Fruit fly (Drosophila melanogaster): ENCODE measurements around the gene Eip93F.
A peak's percentile ranks its signal among the peaks of the same experiment; 100 is the strongest.

Eip93F gene

dm6 chr3R:21913447-21913846 lies 35.5 kb upstream of the Eip93F start, which contains the start of gene Qsox2:
TSS of gene Qsox2 (plus strand) at chr3R:21913747.
- TF ChIP-seq ss (GFP tag; optimal IDR thresholded peaks at IDR 0.05) (peak in 1 of 2 experiments; percentile 11), svp (GFP tag) (peak; percentile 19), dsx (GFP tag; optimal IDR thresholded peaks at IDR 0.05; ENCODE audit: poor library complexity, severe bottlenecking) (peak; percentile 43), dac (GFP tag; optimal IDR thresholded peaks at IDR 0.05) (no peak), esn (GFP tag; optimal IDR thresholded peaks at IDR 0.05) (no peak)

dm6 chr3R:21916987-21917386 lies 31.9 kb upstream of the Eip93F start:
- TF ChIP-seq dsx (GFP tag; optimal IDR thresholded peaks at IDR 0.05; ENCODE audit: poor library complexity, severe bottlenecking) (peak; percentile 66), OdsH (GFP tag; optimal IDR thresholded peaks at IDR 0.05) (no peak), spab (GFP tag; optimal IDR thresholded peaks at IDR 0.05) (no peak), ss (GFP tag; optimal IDR thresholded peaks at IDR 0.05) (peak in 1 of 2 experiments; percentile 54), Hr39 (GFP tag; optimal IDR thresholded peaks at IDR 0.05) (no peak), pdm3 (GFP tag; optimal IDR thresholded peaks at IDR 0.05) (no peak), CG34406 (GFP tag; optimal IDR thresholded peaks at IDR 0.05) (no peak), fkh (GFP tag; optimal IDR thresholded peaks at IDR 0.05) (no peak)

DNA sequence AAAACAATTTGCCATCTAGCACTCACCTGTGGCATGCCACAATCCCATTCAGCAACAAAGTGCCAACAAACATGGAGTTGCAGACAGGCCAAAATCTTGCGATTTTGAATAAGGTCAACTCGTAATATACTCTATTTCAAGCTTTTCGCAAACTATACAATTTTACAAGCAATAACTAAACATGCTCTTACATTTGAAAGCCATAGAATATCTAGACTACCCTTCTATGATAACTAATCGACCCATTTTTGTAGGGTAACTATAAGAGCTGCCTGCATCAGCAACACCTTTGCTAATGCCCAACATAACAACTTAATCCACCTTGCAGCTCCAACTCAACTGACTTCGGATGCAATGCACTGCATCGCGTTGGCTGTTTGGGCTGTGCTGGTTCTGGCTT lies 28.4 kb upstream of the Eip93F start:
- TF ChIP-seq svp (GFP tag) (no peak), CG3919 (GFP tag; optimal IDR thresholded peaks at IDR 0.05) (peak; percentile 44), CG6163 (GFP tag; IDR thresholded peaks at IDR 0.05) (peak; percentile 49; the same call in 1 of the 3 replicates), CG32006 (GFP tag; optimal IDR thresholded peaks at IDR 0.05) (peak; percentile 27), CG6854 (GFP tag; optimal IDR thresholded peaks at IDR 0.05) (no peak), CG8119 (GFP tag; IDR thresholded peaks at IDR 0.05) (0 out of 3 replicates have a peak, but pooled peaks have one; percentile 19), dac (GFP tag; optimal IDR thresholded peaks at IDR 0.05) (no peak), eg (GFP tag; IDR thresholded peaks at IDR 0.05) (0 out of 3 replicates have a peak, but pooled peaks have one; percentile 32), CG11902 (GFP tag; optimal IDR thresholded peaks at IDR 0.05) (no peak), CG11294 (GFP tag; IDR thresholded peaks at IDR 0.05) (no peak), CG10631 (GFP tag; optimal IDR thresholded peaks at IDR 0.05) (peak; percentile 51), Eip78C (GFP tag) (peak; percentile 46), CG6808 (GFP tag; optimal IDR thresholded peaks at IDR 0.05) (no peak)

DNA sequence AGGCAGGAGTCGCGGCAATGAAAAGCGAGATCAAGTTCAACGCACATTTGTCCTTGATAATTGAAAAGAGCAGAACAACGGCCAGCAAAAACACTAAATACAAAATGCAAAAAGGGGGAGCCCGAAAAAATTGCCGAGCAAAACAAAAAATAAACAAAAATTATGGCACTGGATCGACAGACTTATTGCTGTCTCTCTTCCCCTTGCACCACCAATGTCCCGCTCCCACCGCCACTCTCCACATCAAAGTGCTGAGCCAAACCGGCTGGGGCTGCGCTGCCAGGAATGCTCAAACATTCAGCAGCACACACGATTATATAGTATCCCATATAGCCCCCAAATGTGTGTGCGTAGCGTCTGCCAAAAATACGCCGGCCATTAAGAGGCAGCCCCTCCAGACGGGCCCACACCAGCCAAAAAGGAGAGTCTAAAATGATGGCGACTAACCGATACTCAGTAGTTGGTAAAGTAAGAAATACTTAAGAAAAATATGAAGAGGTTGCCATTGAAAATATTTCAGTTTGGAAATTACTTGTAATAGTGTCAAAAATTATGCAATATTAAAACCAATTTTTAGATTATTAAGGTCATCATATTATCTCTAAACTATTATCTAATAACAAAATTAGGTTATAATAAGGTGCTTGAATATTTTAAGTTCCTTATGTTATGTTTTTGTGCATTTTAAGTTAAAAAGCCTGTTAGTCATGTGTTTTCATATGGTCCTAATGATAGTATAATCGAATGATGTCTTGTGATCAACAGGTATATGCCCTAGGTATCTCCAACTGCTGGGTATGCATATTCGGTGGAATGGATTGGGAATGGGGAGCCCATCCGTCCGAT lies 27.3 kb upstream of the Eip93F start:
- TF ChIP-seq Gug (GFP tag; IDR thresholded peaks at IDR 0.05) (no peak), CG3032 (tag; optimal IDR thresholded peaks at IDR 0.05) (peak; percentile 82), Lpt (GFP tag; optimal IDR thresholded peaks at IDR 0.05) (no peak), Ets21C (GFP tag; optimal IDR thresholded peaks at IDR 0.05) (peak; percentile 27), CG3919 (GFP tag; optimal IDR thresholded peaks at IDR 0.05) (peak; percentile 65), Hr39 (GFP tag; optimal IDR thresholded peaks at IDR 0.05) (peak; percentile 52), topi (GFP tag; optimal IDR thresholded peaks at IDR 0.05) (peak; percentile 80), CG9139 (GFP tag; optimal IDR thresholded peaks at IDR 0.05) (peak; percentile 32), CG6854 (GFP tag; optimal IDR thresholded peaks at IDR 0.05) (no peak), dac (GFP tag; optimal IDR thresholded peaks at IDR 0.05) (no peak), CG11902 (GFP tag; optimal IDR thresholded peaks at IDR 0.05) (peak; percentile 38), achi (GFP tag; optimal IDR thresholded peaks at IDR 0.05) (peak; percentile 76), CG34406 (GFP tag; optimal IDR thresholded peaks at IDR 0.05) (peak; percentile 75), CG8319 (GFP tag; optimal IDR thresholded peaks at IDR 0.05) (peak; percentile 46), fd85E (GFP tag; optimal IDR thresholded peaks at IDR 0.05) (no peak), pdm3 (GFP tag; optimal IDR thresholded peaks at IDR 0.05) (peak; percentile 75), CG10669 (GFP tag; optimal IDR thresholded peaks at IDR 0.05) (peak; percentile 71), salr (GFP tag; optimal IDR thresholded peaks at IDR 0.05) (peak in 1 of 2 experiments; percentile 62), CG31627 (GFP tag; optimal IDR thresholded peaks at IDR 0.05) (peak; percentile 69), Blimp-1 (GFP tag; optimal IDR thresholded peaks at IDR 0.05) (peak; percentile 64), ss (GFP tag; optimal IDR thresholded peaks at IDR 0.05) (peak; percentile 65 to 81), svp (GFP tag) (peak; percentile 89), vri (GFP tag; optimal IDR thresholded peaks at IDR 0.05) (peak; percentile 62), esn (GFP tag; optimal IDR thresholded peaks at IDR 0.05) (peak; percentile 86), Eip78C (GFP tag) (peak; percentile 91), fkh (GFP tag; optimal IDR thresholded peaks at IDR 0.05) (no peak), eg (GFP tag; IDR thresholded peaks at IDR 0.05) (no peak), Eip93F (GFP tag; optimal IDR thresholded peaks at IDR 0.05) (no peak), acj6 (GFP tag; optimal IDR thresholded peaks at IDR 0.05) (peak; percentile 74), Sox14 (GFP tag; optimal IDR thresholded peaks at IDR 0.05) (peak; percentile 76), net (GFP tag; optimal IDR thresholded peaks at IDR 0.05) (peak; percentile 42), Met (GFP tag; optimal IDR thresholded peaks at IDR 0.05) (peak; percentile 78)

Measured in whole organism, prepupa.